Worm (Caenorhabditis elegans): ENCODE data around the gene tag-307.

DNA sequence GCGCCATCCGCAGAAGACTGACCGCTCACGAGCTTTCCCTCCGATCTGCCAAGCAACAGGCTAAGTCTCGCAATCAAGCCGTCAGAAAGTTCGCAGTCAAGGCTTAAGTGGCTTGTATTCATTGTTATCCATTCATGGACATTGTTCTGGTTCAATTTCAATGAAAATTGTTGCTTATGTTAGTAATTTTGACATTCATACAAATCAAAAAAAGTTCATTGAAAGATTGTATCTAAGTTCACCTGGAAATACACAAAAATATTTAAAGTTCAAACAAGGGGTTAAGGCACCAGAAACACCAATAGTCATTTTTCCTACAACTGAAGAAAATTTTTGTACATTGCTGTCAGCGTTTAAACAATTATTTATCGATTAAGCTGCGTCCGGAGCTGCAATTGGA, 1.6 kb downstream of the tag-307 start:
- TF ChIP-seq hmg-4 (GFP tag; optimal IDR thresholded peaks at IDR 0.05) (no peak), ama-1 (optimal IDR thresholded peaks at IDR 0.05) (no peak), flt-1 (GFP tag; IDR thresholded peaks at IDR 0.05) (no peak)
